Fruit fly (Drosophila melanogaster) whole organism, wandering third instar larva: ENCODE data around the gene Vm26Ac.
A peak's percentile ranks its signal among the peaks of the same experiment; 100 is the strongest.

ENCODE experiments used
- Abd-B ChIP-seq: fragments of >200 bp; optimal IDR thresholded peaks from 2 replicates; lab custom pipeline; 2017; ENCODE audit warnings: missing biosample characterization, missing genetic modification characterization
- Hnf4 ChIP-seq: fragments of 200-800 bp; sonication (Bioruptor generic); optimal IDR thresholded peaks from 2 replicates; lab custom pipeline; 2016; ENCODE audit warnings: missing biosample characterization, mild to moderate bottlenecking, missing genetic modification characterization
- br ChIP-seq: fragments of 200-800 bp; sonication (Bioruptor generic); optimal IDR thresholded peaks from 2 replicates; lab custom pipeline; 2016; ENCODE audit warnings: missing biosample characterization, missing genetic modification characterization
- fru ChIP-seq: fragments of 200-800 bp; sonication (Bioruptor generic); optimal IDR thresholded peaks from 3 replicates; lab custom pipeline; 2016; ENCODE audit warnings: missing biosample characterization, mild to moderate bottlenecking, missing genetic modification characterization
- h ChIP-seq: fragments of 200-800 bp; sonication (Bioruptor generic); optimal IDR thresholded peaks from 3 replicates; lab custom pipeline; 2016; ENCODE audit warnings: missing biosample characterization, mild to moderate bottlenecking, missing genetic modification characterization
- psq ChIP-seq: fragments of 200-800 bp; sonication (Bioruptor generic); optimal IDR thresholded peaks from 3 replicates; lab custom pipeline; 2017; ENCODE audit warnings: missing biosample characterization, mild to moderate bottlenecking, missing genetic modification characterization, moderate library complexity
- tai ChIP-seq: sonication (Bioruptor generic); optimal IDR thresholded peaks from 2 replicates; lab custom pipeline; 2016; ENCODE audit warnings: missing biosample characterization, missing genetic modification characterization
- usp ChIP-seq: fragments of >200 bp; optimal IDR thresholded peaks from 2 replicates; lab custom pipeline; 2017; ENCODE audit warnings: missing biosample characterization, missing genetic modification characterization

dm6 chr2L:5981433-5982333 is 23.3 kb upstream of the Vm26Ac start, which contains the start of gene eIF4A:
- TF ChIP-seq br (GFP tag; lab: Kevin White, UChicago) (no peak), h (no peak), psq (GFP tag; lab: Kevin White, UChicago) (no peak), Abd-B (GFP tag; lab: Kevin White, UChicago) (no peak), fru (GFP tag; lab: Kevin White, UChicago) (no peak), tai (GFP tag; lab: Kevin White, UChicago) (peak; percentile 21), Hnf4 (GFP tag; lab: Kevin White, UChicago) (no peak), usp (GFP tag; lab: Kevin White, UChicago) (no peak)
